Worm (Caenorhabditis elegans) whole organism, midembryonic: ENCODE data around the gene nlp-28.

Experiments
- T22C8.4 ChIP-seq: fragments of 200-800 bp; sonication (Bioruptor generic); IDR thresholded peaks from 2 replicates; pipeline ENCODE4 v1.3.6; 2022; ENCODE audit warnings: missing genetic modification characterization, missing compliant biosample characterization
- cog-1 ChIP-seq: sonication (generic microtip); optimal IDR thresholded peaks from 2 replicates; lab custom pipeline; 2016; ENCODE audit warnings: missing genetic modification characterization, missing compliant biosample characterization
- flt-1 ChIP-seq: fragments of 200-800 bp; sonication (Bioruptor generic); IDR thresholded peaks from 2 replicates; pipeline ENCODE4 v1.3.6; 2022; ENCODE audit warnings: missing genetic modification characterization, missing compliant biosample characterization
- med-1 ChIP-seq: sonication (generic microtip); optimal IDR thresholded peaks from 2 replicates; lab custom pipeline; 2017; ENCODE audit warnings: missing genetic modification characterization, mild to moderate bottlenecking, missing compliant biosample characterization, antibody characterized with exemption, missing genetic modification reagents; ENCODE audit not compliant: insufficient read depth
- ref-1 ChIP-seq: fragments of 200-800 bp; sonication (Bioruptor generic); conservative IDR thresholded peaks from 2 replicates; pipeline ENCODE4 v1.3.6; 2022; ENCODE audit warnings: missing genetic modification reagents, missing genetic modification characterization, missing compliant biosample characterization
- ztf-23 ChIP-seq: fragments of 200-800 bp; sonication (Bioruptor generic); IDR thresholded peaks from 2 replicates; pipeline ENCODE4 v1.3.6; 2022; ENCODE audit warnings: missing genetic modification reagents, missing genetic modification characterization, missing compliant biosample characterization
- ztf-29 ChIP-seq: fragments of 200-800 bp; sonication (Bioruptor generic); IDR thresholded peaks from 2 replicates; pipeline ENCODE4 v1.3.6; 2022; ENCODE audit warnings: missing genetic modification reagents, missing genetic modification characterization, missing compliant biosample characterization

DNA sequence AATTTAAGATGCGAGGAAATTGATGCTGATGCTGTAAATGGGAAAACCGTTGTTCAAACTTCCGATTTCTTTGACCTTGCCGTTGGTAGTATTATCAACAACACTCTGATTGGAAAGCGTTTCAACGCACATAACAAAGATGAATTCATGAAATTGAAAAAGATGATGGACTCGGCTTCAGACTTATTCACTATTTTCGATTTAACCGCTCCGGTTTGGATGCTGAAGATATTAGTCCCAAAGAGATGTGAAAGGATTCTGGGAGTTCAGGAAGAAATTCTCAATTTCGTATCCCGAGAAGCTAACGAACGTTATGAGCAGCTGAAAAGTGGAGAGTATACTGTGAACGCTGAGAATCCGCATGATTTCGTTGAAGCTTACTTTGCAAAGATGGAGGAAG, 44.3 kb upstream of the nlp-28 start:
- TF ChIP-seq med-1 (GFP tag; lab: Kevin White, UChicago) (no peak), flt-1 (GFP tag; lab: Robert Waterston, UW) (no peak), cog-1 (tag; lab: Kevin White, UChicago) (no peak), ztf-23 (no peak), ref-1 (GFP tag; lab: Robert Waterston, UW) (no peak), ztf-29 (GFP tag; lab: Robert Waterston, UW) (no peak), T22C8.4 (GFP tag; lab: Robert Waterston, UW) (no peak)
